Fruit fly (Drosophila melanogaster) whole organism, adult: ENCODE results near the gene CG4287.

Source experiments
- CG11617 ChIP-seq: fragments of 200-800 bp; sonication (Bioruptor generic); optimal IDR thresholded peaks from 2 replicates; lab custom pipeline; 2017; ENCODE audit warnings: mild to moderate bottlenecking, missing biosample characterization, missing genetic modification reagents, missing genetic modification characterization
- bab1 ChIP-seq: fragments of 200-800 bp; sonication (Bioruptor generic); optimal IDR thresholded peaks from 3 replicates; lab custom pipeline; 2019; ENCODE audit warnings: missing biosample characterization, mild to moderate bottlenecking, missing genetic modification characterization, moderate library complexity
- cic ChIP-seq: fragments of 200-800 bp; sonication (Bioruptor generic); optimal IDR thresholded peaks from 2 replicates; lab custom pipeline; 2017; ENCODE audit warnings: missing biosample characterization, mild to moderate bottlenecking, missing genetic modification characterization, moderate library complexity
- cnc ChIP-seq, 2 experiments: fragments of >200 bp; optimal IDR thresholded peaks; 2 replicates each; lab custom pipeline; 2017
- pad ChIP-seq: fragments of 200-800 bp; sonication (Bioruptor generic); optimal IDR thresholded peaks from 3 replicates; lab custom pipeline; 2017; ENCODE audit warnings: missing biosample characterization, missing genetic modification characterization, mild to moderate bottlenecking, moderate library complexity, missing genetic modification reagents

- no peak for TF ChIP-seq cic (GFP tag; lab: Kevin White, UChicago)
- no peak for TF ChIP-seq cnc (optimal IDR thresholded peaks at IDR 0.05; lab: Kevin White, UChicago)
- TF ChIP-seq bab1, result peak; percentile 59
- peak; percentile 42 for TF ChIP-seq CG11617
- TF ChIP-seq pad (GFP tag; lab: Kevin White, UChicago), result no peak
Measured at dm6 chr3R:15963690-15964281, at the start of gene CG4287, which contains the start of gene CG5516.
